Worm (Caenorhabditis elegans): Measurements from ENCODE around the gene cTel55X.1.

Gene cTel55X.1

ce11 chrX:17682280-17682679 lies 32.5 kb upstream of the cTel55X.1 start (continued):
- TF ChIP-seq madf-6 (GFP tag; IDR thresholded peaks at IDR 0.05) (no peak), hlh-12 (tag; optimal IDR thresholded peaks at IDR 0.05) (no peak), B0035.1 (tag; optimal IDR thresholded peaks at IDR 0.05) (no peak), Y53G8AR.9 (GFP tag; conservative IDR thresholded peaks at IDR 0.05) (no peak)

ce11 chrX:17683698-17684097 lies 31.1 kb upstream of the cTel55X.1 start:
- TF ChIP-seq ceh-100 (GFP tag; IDR thresholded peaks at IDR 0.05) (no peak), F33H1.4 (GFP tag; IDR thresholded peaks at IDR 0.05) (no peak), cebp-2 (GFP tag; IDR thresholded peaks at IDR 0.05) (no peak)

ce11 chrX:17684767-17685166 lies 30.0 kb upstream of the cTel55X.1 start, which contains the start of gene T23E7.6:
Gene T23E7.6, minus strand, starts transcription at chrX:17684811.
- TF ChIP-seq ceh-27 (GFP tag; optimal IDR thresholded peaks at IDR 0.05) (peak; percentile 8), lin-26 (GFP tag; IDR thresholded peaks at IDR 0.05) (no peak), Y53F4B.3 (GFP tag; IDR thresholded peaks at IDR 0.05) (no peak), cebp-1 (GFP tag; IDR thresholded peaks at IDR 0.05) (peak; percentile 18; the same call in 1 of the 2 replicates), cebp-1 (tag; optimal IDR thresholded peaks at IDR 0.05) (peak; percentile 91), atf-7 (tag; optimal IDR thresholded peaks at IDR 0.05) (no peak), cebp-2 (GFP tag; IDR thresholded peaks at IDR 0.05) (no peak), tbx-9 (tag; optimal IDR thresholded peaks at IDR 0.05; ENCODE audit: borderline replicate concordance) (no peak), ztf-18 (tag; optimal IDR thresholded peaks at IDR 0.05) (no peak)

- TF ChIP-seq F37B4.10 (GFP tag; IDR thresholded peaks at IDR 0.05) (no peak), ztf-18 (tag; optimal IDR thresholded peaks at IDR 0.05) (no peak), atf-7 (tag; optimal IDR thresholded peaks at IDR 0.05) (no peak), nfyb-1 (GFP tag; IDR thresholded peaks at IDR 0.05) (no peak), snpc-3.4 (tag; optimal IDR thresholded peaks at IDR 0.05) (no peak), ZK185.1 (tag; optimal IDR thresholded peaks at IDR 0.05; ENCODE audit: poor library complexity, severe bottlenecking) (no peak), ztf-3 (GFP tag; optimal IDR thresholded peaks at IDR 0.05) (no peak), gei-17 (GFP tag; optimal IDR thresholded peaks at IDR 0.05) (no peak), F57C9.4 (tag; optimal IDR thresholded peaks at IDR 0.05) (no peak), zim-3 (tag; optimal IDR thresholded peaks at IDR 0.05) (no peak)
Measured at ce11 chrX:17685959-17686358, 28.8 kb upstream of the cTel55X.1 start.

- TF ChIP-seq F37B4.10 (GFP tag; IDR thresholded peaks at IDR 0.05), result no peak
- peak in 1 of 2 experiments; percentile 31 for TF ChIP-seq let-607 (tag; optimal IDR thresholded peaks at IDR 0.05)
- TF ChIP-seq nhr-80 (tag; optimal IDR thresholded peaks at IDR 0.05), result peak; percentile 88
Measured at ce11 chrX:17694669-17695282, 20.0 kb upstream of the cTel55X.1 start, which contains the start of gene cgt-2. Gene cgt-2, plus strand, starts transcription at chrX:17695232.

ce11 chrX:17702602-17703001 lies 12.2 kb upstream of the cTel55X.1 start:
- peak; percentile 51 for TF ChIP-seq nhr-80 (tag; optimal IDR thresholded peaks at IDR 0.05)
- no peak for TF ChIP-seq snpc-1.1 (tag; optimal IDR thresholded peaks at IDR 0.05; ENCODE audit: insufficient read depth)
- peak; percentile 65 to 71 for TF ChIP-seq let-607 (tag; optimal IDR thresholded peaks at IDR 0.05)

ce11 chrX:17711598-17711997 lies 3.2 kb upstream of the cTel55X.1 start, which contains the start of gene H11L12.1:
Gene H11L12.1, minus strand, starts transcription at chrX:17711698.
- TF ChIP-seq tbx-9 (tag; optimal IDR thresholded peaks at IDR 0.05; ENCODE audit: borderline replicate concordance) (no peak), mcd-1 (GFP tag; IDR thresholded peaks at IDR 0.05) (no peak), lsl-1 (GFP tag; optimal IDR thresholded peaks at IDR 0.05) (no peak), dpl-1 (GFP tag; optimal IDR thresholded peaks at IDR 0.05) (no peak), egrh-3 (GFP tag; IDR thresholded peaks at IDR 0.05) (no peak), lsy-27 (tag; optimal IDR thresholded peaks at IDR 0.05; ENCODE audit: borderline replicate concordance, insufficient read depth) (no peak), Y56A3A.18 (GFP tag; IDR thresholded peaks at IDR 0.05) (no peak), hmg-20 (GFP tag; IDR thresholded peaks at IDR 0.05) (no peak), zim-3 (tag; optimal IDR thresholded peaks at IDR 0.05) (no peak)

Measured in whole organism, young adult.